Worm (Caenorhabditis elegans) whole organism, mixed stage, embryonic: Measurements from ENCODE around the gene ugt-11.

Source experiments
- hlh-1 ChIP-seq: fragments of 150-350 bp; optimal IDR thresholded peaks from 2 replicates; lab custom pipeline; 2014; ENCODE audit warnings: missing biosample characterization, missing genetic modification reagents, missing genetic modification characterization
- mab-5 ChIP-seq: fragments of 150-350 bp; optimal IDR thresholded peaks from 2 replicates; lab custom pipeline; 2014; ENCODE audit warnings: missing biosample characterization, missing genetic modification characterization
- nhr-237 ChIP-seq: fragments of 150-350 bp; optimal IDR thresholded peaks from 2 replicates; lab custom pipeline; 2014; ENCODE audit warnings: missing biosample characterization, missing genetic modification characterization
- pha-4 ChIP-seq: fragments of 150-350 bp; optimal IDR thresholded peaks from 2 replicates; lab custom pipeline; 2018; ENCODE audit warnings: missing biosample characterization, missing genetic modification reagents, missing genetic modification characterization

- TF ChIP-seq hlh-1 (no peak), mab-5 (tag; lab: Kevin White, UChicago) (no peak), pha-4 (tag; lab: Kevin White, UChicago) (no peak), nhr-237 (no peak)
Observed at ce11 chrV:4933268-4933667, 38.4 kb upstream of the ugt-11 start.
